6 fruit fly cellular contexts compared by ENCODE assay signal in the genomic region with DNA sequence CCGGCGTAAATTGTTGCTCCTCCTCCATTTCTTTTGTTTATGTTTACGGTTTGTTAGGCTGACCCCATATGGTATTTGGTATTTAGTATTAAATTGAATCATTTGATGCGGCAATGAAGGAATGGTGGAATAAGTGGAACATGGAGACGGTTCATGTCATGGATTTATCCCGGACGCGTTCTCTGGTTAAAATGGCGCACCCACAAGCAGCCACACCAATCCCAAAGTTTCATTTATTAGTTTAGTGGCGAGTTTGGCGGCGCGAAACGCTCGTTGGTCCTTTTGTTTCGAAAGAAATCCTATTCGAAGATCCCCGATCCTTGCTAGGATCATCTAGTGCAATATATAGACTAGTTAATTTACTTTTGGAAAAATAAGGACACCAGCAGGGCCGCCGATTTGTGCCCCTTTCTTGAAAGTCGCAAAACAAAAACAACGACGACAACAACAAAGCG.
TF ChIP-seq lines count a peak whose summit lies in the region.

Gene CG6685 (minus strand): TSS at position 51 of the 455 bp plus-strand sequence.
Gene Dronc (plus strand): TSS at position 213 of the 455 bp plus-strand sequence.

- TF ChIP-seq CTCF in S2 (optimal IDR thresholded peaks at IDR 0.05; lab: Kevin White, UChicago), result peak; percentile 41 to 43
- TF ChIP-seq CTCF in whole organism, embryonic (GFP tag; optimal IDR thresholded peaks at IDR 0.05; lab: Kevin White, UChicago), result peak; percentile 37

TF ChIP-seq in whole organism, adult, 20 proteins besides CTCF, POLR2A, EP300 and RAD21:
- TF ChIP-seq pad (GFP tag; optimal IDR thresholded peaks at IDR 0.05; lab: Kevin White, UChicago) (peak; percentile 8), toe (GFP tag; optimal IDR thresholded peaks at IDR 0.05; lab: Kevin White, UChicago) (no peak), bab1 (GFP tag; optimal IDR thresholded peaks at IDR 0.05; lab: Kevin White, UChicago) (peak; percentile 56), Mnt (GFP tag; optimal IDR thresholded peaks at IDR 0.05; lab: Kevin White, UChicago) (peak; percentile 3), CG7101 (tag; optimal IDR thresholded peaks at IDR 0.05; lab: Kevin White, UChicago) (peak; percentile 31)

TF ChIP-seq in whole organism, embryonic, 481 proteins besides CTCF, POLR2A, EP300 and RAD21 (continues in another document):
- TF ChIP-seq ttk (GFP tag; IDR thresholded peaks at IDR 0.05; lab: Robert Waterston, UW) (no peak), B-H2 (GFP tag; optimal IDR thresholded peaks at IDR 0.05; lab: Kevin White, UChicago) (no peak), BEAF-32 (GFP tag; optimal IDR thresholded peaks at IDR 0.05; lab: Kevin White, UChicago) (peak; percentile 46), Sin3A (optimal IDR thresholded peaks at IDR 0.05; lab: Kevin White, UChicago) (peak; percentile 66), CG32532 (GFP tag; IDR thresholded peaks at IDR 0.05; lab: Robert Waterston, UW) (no peak), CG4282 (GFP tag; optimal IDR thresholded peaks at IDR 0.05; lab: Kevin White, UChicago) (no peak), CG6683 (GFP tag; optimal IDR thresholded peaks at IDR 0.05; lab: Kevin White, UChicago) (no peak), crol (GFP tag; IDR thresholded peaks at IDR 0.05; lab: Robert Waterston, UW) (no peak), pan (optimal IDR thresholded peaks at IDR 0.05; lab: Kevin White, UChicago) (no peak), pan (GFP tag; optimal IDR thresholded peaks at IDR 0.05 in 1 of 2, IDR thresholded peaks at IDR 0.05 in 1 of 2) (no peak), C15 (GFP tag; IDR thresholded peaks at IDR 0.05; lab: Robert Waterston, UW) (no peak), CG12391 (tag; optimal IDR thresholded peaks at IDR 0.05; lab: Kevin White, UChicago) (no peak), CG9437 (GFP tag; optimal IDR thresholded peaks at IDR 0.05; lab: Kevin White, UChicago) (peak; percentile 1), Side (GFP tag; optimal IDR thresholded peaks at IDR 0.05; lab: Kevin White, UChicago) (no peak), caup (GFP tag; optimal IDR thresholded peaks at IDR 0.05; lab: Kevin White, UChicago; ENCODE audit: severe bottlenecking) (no peak), CG11504 (tag; optimal IDR thresholded peaks at IDR 0.05; lab: Kevin White, UChicago) (no peak), h (optimal IDR thresholded peaks at IDR 0.05; lab: Kevin White, UChicago) (no peak), esg (GFP tag; conservative IDR thresholded peaks at IDR 0.05; lab: Robert Waterston, UW) (no peak), gfzf (GFP tag; optimal IDR thresholded peaks at IDR 0.05; lab: Kevin White, UChicago) (peak; percentile 99), slbo (GFP tag; IDR thresholded peaks at IDR 0.05; lab: Robert Waterston, UW) (no peak), CG17385 (GFP tag; optimal IDR thresholded peaks at IDR 0.05; lab: Kevin White, UChicago) (no peak)

TF ChIP-seq in whole organism, prepupa, 60 proteins besides CTCF, POLR2A, EP300 and RAD21:
- TF ChIP-seq CG1621 (tag; optimal IDR thresholded peaks at IDR 0.05; lab: Kevin White, UChicago) (peak; percentile 99), CG34406 (GFP tag; optimal IDR thresholded peaks at IDR 0.05; lab: Kevin White, UChicago) (no peak), svp (GFP tag; lab: Kevin White, UChicago) (peak; percentile 99), Eip78C (GFP tag; lab: Kevin White, UChicago) (peak; percentile 35), CG8632 (GFP tag; optimal IDR thresholded peaks at IDR 0.05; lab: Kevin White, UChicago) (no peak), Sox14 (GFP tag; optimal IDR thresholded peaks at IDR 0.05; lab: Kevin White, UChicago) (peak; percentile 92), Hr39 (GFP tag; optimal IDR thresholded peaks at IDR 0.05; lab: Kevin White, UChicago) (no peak)

TF ChIP-seq in whole organism, pupa, 21 proteins besides CTCF, POLR2A, EP300 and RAD21:
- TF ChIP-seq CG34367 (tag; optimal IDR thresholded peaks at IDR 0.05; lab: Kevin White, UChicago) (no peak), gl (tag; optimal IDR thresholded peaks at IDR 0.05; lab: Kevin White, UChicago) (no peak), rn (GFP tag; IDR thresholded peaks at IDR 0.05; lab: Robert Waterston, UW) (no peak), CG8159 (tag; optimal IDR thresholded peaks at IDR 0.05; lab: Kevin White, UChicago) (peak; percentile 36), EcR (GFP tag; optimal IDR thresholded peaks at IDR 0.05; lab: Kevin White, UChicago) (peak; percentile 57)
TF ChIP-seq in whole organism, pupa: peak in this region for 2.

TF ChIP-seq in whole organism, wandering third instar larva, 38 proteins besides CTCF, POLR2A, EP300 and RAD21:
- TF ChIP-seq sage (GFP tag; optimal IDR thresholded peaks at IDR 0.05; lab: Kevin White, UChicago) (no peak), dmrt93B (GFP tag; optimal IDR thresholded peaks at IDR 0.05; lab: Kevin White, UChicago) (no peak), Dif (GFP tag; optimal IDR thresholded peaks at IDR 0.05; lab: Kevin White, UChicago; ENCODE audit: partially characterized antibody) (no peak), foxo (GFP tag; optimal IDR thresholded peaks at IDR 0.05; lab: Kevin White, UChicago) (no peak), pan (optimal IDR thresholded peaks at IDR 0.05; lab: Kevin White, UChicago) (no peak), Vsx2 (GFP tag; optimal IDR thresholded peaks at IDR 0.05; lab: Kevin White, UChicago; ENCODE audit: partially characterized antibody) (peak; percentile 18), HLH106 (tag; optimal IDR thresholded peaks at IDR 0.05; lab: Kevin White, UChicago) (peak; percentile 10), CG9705 (GFP tag; optimal IDR thresholded peaks at IDR 0.05; lab: Kevin White, UChicago) (no peak), Hr78 (GFP tag; optimal IDR thresholded peaks at IDR 0.05; lab: Kevin White, UChicago) (no peak), sv (GFP tag; optimal IDR thresholded peaks at IDR 0.05; lab: Kevin White, UChicago) (no peak), tai (GFP tag; optimal IDR thresholded peaks at IDR 0.05; lab: Kevin White, UChicago) (no peak), Hr83 (GFP tag; optimal IDR thresholded peaks at IDR 0.05; lab: Kevin White, UChicago; ENCODE audit: poor library complexity, severe bottlenecking) (peak; percentile 14), CrebA (GFP tag; optimal IDR thresholded peaks at IDR 0.05; lab: Kevin White, UChicago; ENCODE audit: borderline replicate concordance) (no peak), woc (GFP tag; optimal IDR thresholded peaks at IDR 0.05; lab: Kevin White, UChicago) (no peak), Jra (GFP tag; optimal IDR thresholded peaks at IDR 0.05; lab: Kevin White, UChicago) (no peak), Rel (GFP tag; optimal IDR thresholded peaks at IDR 0.05; lab: Kevin White, UChicago) (no peak), Rel (tag; optimal IDR thresholded peaks at IDR 0.05; lab: Kevin White, UChicago) (peak; percentile 99), fru (GFP tag; optimal IDR thresholded peaks at IDR 0.05; lab: Kevin White, UChicago) (no peak), Myc (optimal IDR thresholded peaks at IDR 0.05; lab: Kevin White, UChicago) (no peak), brk (GFP tag; optimal IDR thresholded peaks at IDR 0.05; lab: Kevin White, UChicago) (no peak)
